Worm (Caenorhabditis elegans) whole organism, early embryonic: ENCODE data around the gene apn-1.

Experiments
- B0310.2 ChIP-seq: sonication (generic microtip); optimal IDR thresholded peaks from 2 replicates; lab custom pipeline; 2016; ENCODE audit warnings: mild to moderate bottlenecking, missing genetic modification characterization, missing compliant biosample characterization
- F13C5.2 ChIP-seq: sonication (generic microtip); optimal IDR thresholded peaks from 2 replicates; lab custom pipeline; 2017; ENCODE audit warnings: mild to moderate bottlenecking, missing genetic modification characterization, inconsistent platforms, missing compliant biosample characterization
- aly-1 ChIP-seq: sonication (generic microtip); optimal IDR thresholded peaks from 2 replicates; lab custom pipeline; 2016; ENCODE audit warnings: missing genetic modification characterization, missing compliant biosample characterization
- ama-1 ChIP-seq: fragments of 150-350 bp; optimal IDR thresholded peaks from 2 replicates; lab custom pipeline; 2014
- ets-7 ChIP-seq: sonication (generic microtip); optimal IDR thresholded peaks from 2 replicates; lab custom pipeline; 2016; ENCODE audit warnings: missing genotype, missing genetic modification characterization, missing compliant biosample characterization
- flt-1 ChIP-seq: fragments of 200-800 bp; sonication (Bioruptor generic); IDR thresholded peaks from 2 replicates; pipeline ENCODE4 v1.3.6; 2022; ENCODE audit warnings: missing genetic modification characterization, missing compliant biosample characterization
- hmbx-1 ChIP-seq: sonication (generic microtip); optimal IDR thresholded peaks from 2 replicates; lab custom pipeline; 2016; ENCODE audit warnings: mild to moderate bottlenecking, missing genetic modification characterization, missing compliant biosample characterization
- scrt-1 ChIP-seq: fragments of 200-800 bp; sonication (Bioruptor generic); IDR thresholded peaks from 2 replicates; pipeline ENCODE4 v1.3.6; 2022; ENCODE audit warnings: missing genetic modification characterization, missing compliant biosample characterization
- tbx-11 ChIP-seq: fragments of 200-800 bp; sonication (Bioruptor generic); IDR thresholded peaks from 2 replicates; pipeline ENCODE4 v1.3.6; 2022; ENCODE audit warnings: missing genetic modification characterization, missing compliant biosample characterization
- tbx-37 ChIP-seq: fragments of 200-800 bp; sonication (Bioruptor generic); conservative IDR thresholded peaks from 2 replicates; pipeline ENCODE4 v1.3.6; 2022; ENCODE audit warnings: missing genetic modification reagents, missing genetic modification characterization, missing compliant biosample characterization
- tra-4 ChIP-seq: sonication (generic microtip); optimal IDR thresholded peaks from 2 replicates; lab custom pipeline; 2017; ENCODE audit warnings: missing genetic modification characterization, missing compliant biosample characterization

DNA sequence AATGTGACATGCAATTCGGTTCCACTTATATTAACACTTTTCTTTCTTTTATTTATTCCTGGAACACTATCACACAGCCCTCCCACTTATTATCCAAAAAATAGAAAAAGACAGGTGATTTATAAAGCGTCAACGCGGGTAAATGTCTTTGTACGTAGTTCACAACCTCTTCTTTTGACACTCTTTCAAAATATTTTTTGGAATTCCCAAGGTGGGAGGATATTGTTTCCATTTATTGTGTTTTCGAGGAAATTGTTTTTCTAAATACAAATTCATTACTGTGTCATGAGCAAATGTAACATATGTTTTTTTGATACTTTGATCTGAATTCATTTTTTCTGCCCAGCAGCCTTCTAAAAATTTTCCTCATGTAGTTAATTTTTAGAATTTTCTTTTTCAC, 10.5 kb downstream of the apn-1 start:
- TF ChIP-seq tra-4 (tag; lab: Kevin White, UChicago), result no peak
- no peak for TF ChIP-seq ama-1 (lab: Kevin White, UChicago)
- no peak for TF ChIP-seq tbx-11 (GFP tag; lab: Robert Waterston, UW)
- no peak for TF ChIP-seq flt-1
- no peak for TF ChIP-seq ets-7
- no peak for TF ChIP-seq tbx-37 (GFP tag; lab: Robert Waterston, UW)
- no peak for TF ChIP-seq B0310.2 (tag; lab: Kevin White, UChicago)
- no peak for TF ChIP-seq aly-1 (tag; lab: Kevin White, UChicago)
- TF ChIP-seq scrt-1 (GFP tag; lab: Robert Waterston, UW), result no peak
- no peak for TF ChIP-seq hmbx-1 (tag; lab: Kevin White, UChicago)
- no peak for TF ChIP-seq F13C5.2 (tag; lab: Kevin White, UChicago)
